Worm (Caenorhabditis elegans) whole organism, late embryonic: ENCODE results near the gene mboa-2.

Source experiments
- C08G9.2 ChIP-seq: sonication (generic microtip); optimal IDR thresholded peaks from 2 replicates; lab custom pipeline; 2016; ENCODE audit warnings: mild to moderate bottlenecking, missing genetic modification characterization, moderate library complexity, missing compliant biosample characterization
- F13H6.1 ChIP-seq: sonication (generic microtip); optimal IDR thresholded peaks from 2 replicates; lab custom pipeline; 2016; ENCODE audit warnings: missing genetic modification characterization, missing compliant biosample characterization
- K02D7.2 ChIP-seq: sonication (generic microtip); optimal IDR thresholded peaks from 2 replicates; lab custom pipeline; 2017; ENCODE audit warnings: mild to moderate bottlenecking, missing genetic modification characterization, missing compliant biosample characterization
- K09A11.1 ChIP-seq: sonication (generic microtip); optimal IDR thresholded peaks from 2 replicates; lab custom pipeline; 2017; ENCODE audit warnings: antibody characterized with exemption, mild to moderate bottlenecking, missing genetic modification characterization, missing compliant biosample characterization; ENCODE audit not compliant: insufficient read depth
- T23F11.4 ChIP-seq: fragments of 200-800 bp; sonication (Bioruptor generic); optimal IDR thresholded peaks from 2 replicates; lab custom pipeline; 2018; ENCODE audit warnings: mild to moderate bottlenecking, missing genetic modification characterization, missing compliant biosample characterization
- Y22D7AL.16 ChIP-seq: sonication (generic microtip); optimal IDR thresholded peaks from 2 replicates; lab custom pipeline; 2016; ENCODE audit warnings: missing genetic modification characterization, missing compliant biosample characterization
- ahr-1 ChIP-seq: sonication (generic microtip); optimal IDR thresholded peaks from 2 replicates; lab custom pipeline; 2016; ENCODE audit warnings: missing genetic modification characterization, missing compliant biosample characterization
- ceh-14 ChIP-seq: sonication (generic microtip); optimal IDR thresholded peaks from 2 replicates; lab custom pipeline; 2016; ENCODE audit warnings: missing genotype, missing genetic modification characterization, missing compliant biosample characterization
- ceh-18 ChIP-seq: sonication (generic microtip); optimal IDR thresholded peaks from 2 replicates; lab custom pipeline; 2016; ENCODE audit warnings: missing genetic modification characterization, missing compliant biosample characterization
- ceh-2 ChIP-seq: sonication (generic microtip); optimal IDR thresholded peaks from 2 replicates; lab custom pipeline; 2016; ENCODE audit warnings: missing genotype, missing genetic modification characterization, missing compliant biosample characterization
- ceh-22 ChIP-seq: sonication (generic microtip); optimal IDR thresholded peaks from 2 replicates; lab custom pipeline; 2017; ENCODE audit warnings: missing biosample characterization, missing genetic modification characterization
- ceh-30 ChIP-seq: fragments of 150-350 bp; optimal IDR thresholded peaks from 2 replicates; lab custom pipeline; 2014; ENCODE audit warnings: missing biosample characterization, missing genetic modification characterization
- ceh-31 ChIP-seq: sonication (generic microtip); optimal IDR thresholded peaks from 2 replicates; lab custom pipeline; 2016; ENCODE audit warnings: missing genetic modification characterization, missing compliant biosample characterization
- ceh-34 ChIP-seq: sonication (generic microtip); optimal IDR thresholded peaks from 2 replicates; lab custom pipeline; 2016; ENCODE audit warnings: mild to moderate bottlenecking, missing genetic modification characterization, missing compliant biosample characterization
- ceh-48 ChIP-seq: sonication (generic microtip); optimal IDR thresholded peaks from 2 replicates; lab custom pipeline; 2016; ENCODE audit warnings: missing genetic modification characterization, inconsistent platforms, missing compliant biosample characterization
- dve-1 ChIP-seq: sonication (generic microtip); optimal IDR thresholded peaks from 2 replicates; lab custom pipeline; 2017; ENCODE audit warnings: antibody characterized with exemption, mild to moderate bottlenecking, missing genetic modification characterization, missing compliant biosample characterization
- elt-2 ChIP-seq: sonication (generic microtip); optimal IDR thresholded peaks from 2 replicates; lab custom pipeline; 2016; ENCODE audit warnings: missing genetic modification reagents, missing genetic modification characterization, missing compliant biosample characterization
- ets-4 ChIP-seq: sonication (generic microtip); optimal IDR thresholded peaks from 2 replicates; lab custom pipeline; 2016; ENCODE audit warnings: missing genetic modification characterization, missing compliant biosample characterization
- fax-1 ChIP-seq: sonication (generic microtip); optimal IDR thresholded peaks from 2 replicates; lab custom pipeline; 2016; ENCODE audit warnings: missing genotype, missing genetic modification characterization, missing compliant biosample characterization
- fkh-6 ChIP-seq: sonication (generic microtip); optimal IDR thresholded peaks from 2 replicates; lab custom pipeline; 2016; ENCODE audit warnings: missing genetic modification characterization, missing compliant biosample characterization
- gmeb-2 ChIP-seq: sonication (generic microtip); optimal IDR thresholded peaks from 2 replicates; lab custom pipeline; 2016; ENCODE audit warnings: missing genetic modification characterization, inconsistent platforms, missing compliant biosample characterization
- hlh-13 ChIP-seq: fragments of 200-800 bp; sonication (Bioruptor generic); optimal IDR thresholded peaks from 2 replicates; lab custom pipeline; 2018; ENCODE audit warnings: mild to moderate bottlenecking, missing genetic modification characterization, missing compliant biosample characterization
- hlh-15 ChIP-seq: sonication (generic microtip); optimal IDR thresholded peaks from 2 replicates; lab custom pipeline; 2016; ENCODE audit warnings: missing genetic modification characterization, missing compliant biosample characterization
- hlh-30 ChIP-seq: sonication (generic microtip); optimal IDR thresholded peaks from 2 replicates; lab custom pipeline; 2017; ENCODE audit warnings: antibody characterized with exemption, missing genetic modification characterization, missing compliant biosample characterization; ENCODE audit not compliant: insufficient read depth
- hlh-6 ChIP-seq: sonication (generic microtip); optimal IDR thresholded peaks from 2 replicates; lab custom pipeline; 2016; ENCODE audit warnings: missing genotype, missing genetic modification characterization, missing compliant biosample characterization
- hlh-8 ChIP-seq: sonication (generic microtip); optimal IDR thresholded peaks from 2 replicates; lab custom pipeline; 2016; ENCODE audit warnings: missing genotype, missing genetic modification characterization, missing compliant biosample characterization
- lim-6 ChIP-seq: sonication (generic microtip); optimal IDR thresholded peaks from 2 replicates; lab custom pipeline; 2016; ENCODE audit warnings: missing genetic modification characterization, missing compliant biosample characterization
- lin-11 ChIP-seq: fragments of 200-800 bp; sonication (Bioruptor generic); optimal IDR thresholded peaks from 2 replicates; lab custom pipeline; 2018; ENCODE audit warnings: mild to moderate bottlenecking, missing genetic modification characterization, missing compliant biosample characterization
- madf-2 ChIP-seq: sonication (generic microtip); optimal IDR thresholded peaks from 2 replicates; lab custom pipeline; 2017; ENCODE audit warnings: missing genetic modification characterization, missing compliant biosample characterization
- mec-3 ChIP-seq: sonication (generic microtip); optimal IDR thresholded peaks from 2 replicates; lab custom pipeline; 2016; ENCODE audit warnings: borderline replicate concordance, missing genetic modification characterization, missing compliant biosample characterization
- nfya-1 ChIP-seq: sonication (generic microtip); optimal IDR thresholded peaks from 2 replicates; lab custom pipeline; 2017; ENCODE audit warnings: missing genetic modification characterization, mild to moderate bottlenecking, missing compliant biosample characterization, antibody characterized with exemption, moderate library complexity
- nhr-232 ChIP-seq: sonication (generic microtip); optimal IDR thresholded peaks from 2 replicates; lab custom pipeline; 2016; ENCODE audit warnings: missing genetic modification characterization, missing compliant biosample characterization
- odd-2 ChIP-seq: sonication (generic microtip); optimal IDR thresholded peaks from 2 replicates; lab custom pipeline; 2017; ENCODE audit warnings: antibody characterized with exemption, mild to moderate bottlenecking, missing genetic modification characterization, missing compliant biosample characterization
- pag-3 ChIP-seq: sonication (generic microtip); optimal IDR thresholded peaks from 2 replicates; lab custom pipeline; 2016; ENCODE audit warnings: missing compliant biosample characterization, missing genetic modification characterization, borderline replicate concordance
- pat-9 ChIP-seq: fragments of 200-800 bp; sonication (Bioruptor generic); optimal IDR thresholded peaks from 2 replicates; lab custom pipeline; 2018; ENCODE audit warnings: mild to moderate bottlenecking, missing genetic modification characterization, moderate library complexity, missing compliant biosample characterization
- pax-1 ChIP-seq: fragments of 150-350 bp; optimal IDR thresholded peaks from 2 replicates; lab custom pipeline; 2014; ENCODE audit warnings: missing biosample characterization, missing genetic modification characterization
- pha-2 ChIP-seq: sonication (generic microtip); optimal IDR thresholded peaks from 2 replicates; lab custom pipeline; 2017; ENCODE audit warnings: mild to moderate bottlenecking, missing genetic modification characterization, missing compliant biosample characterization
- pqm-1 ChIP-seq: sonication (generic microtip); optimal IDR thresholded peaks from 2 replicates; lab custom pipeline; 2016; ENCODE audit warnings: missing genetic modification characterization, missing compliant biosample characterization
- ref-2 ChIP-seq: sonication (generic microtip); optimal IDR thresholded peaks from 2 replicates; lab custom pipeline; 2016; ENCODE audit warnings: missing genetic modification characterization, missing compliant biosample characterization
- rnt-1 ChIP-seq: sonication (generic microtip); optimal IDR thresholded peaks from 2 replicates; lab custom pipeline; 2016; ENCODE audit warnings: missing genetic modification characterization, missing compliant biosample characterization
- sox-2 ChIP-seq: fragments of 200-800 bp; sonication (Bioruptor generic); IDR thresholded peaks from 2 replicates; pipeline ENCODE4 v1.3.6; 2022; ENCODE audit warnings: missing genetic modification reagents, missing genetic modification characterization, missing compliant biosample characterization
- syd-9 ChIP-seq: sonication (generic microtip); optimal IDR thresholded peaks from 2 replicates; lab custom pipeline; 2016; ENCODE audit warnings: mild to moderate bottlenecking, missing genetic modification characterization, moderate library complexity, missing compliant biosample characterization
- tbx-2 ChIP-seq: sonication (generic microtip); optimal IDR thresholded peaks from 2 replicates; lab custom pipeline; 2016; ENCODE audit warnings: missing genetic modification characterization, missing compliant biosample characterization
- tbx-7 ChIP-seq: sonication (generic microtip); optimal IDR thresholded peaks from 2 replicates; lab custom pipeline; 2016; ENCODE audit warnings: missing genotype, missing genetic modification characterization, missing compliant biosample characterization
- unc-42 ChIP-seq: sonication (generic microtip); optimal IDR thresholded peaks from 2 replicates; lab custom pipeline; 2016; ENCODE audit warnings: missing genotype, missing genetic modification characterization, missing compliant biosample characterization
- unc-86 ChIP-seq: sonication (generic microtip); optimal IDR thresholded peaks from 2 replicates; lab custom pipeline; 2016; ENCODE audit warnings: missing genetic modification characterization, missing compliant biosample characterization
- zip-5 ChIP-seq: sonication (generic microtip); optimal IDR thresholded peaks from 2 replicates; lab custom pipeline; 2016; ENCODE audit warnings: missing genetic modification characterization, missing compliant biosample characterization

mboa-2 gene

DNA sequence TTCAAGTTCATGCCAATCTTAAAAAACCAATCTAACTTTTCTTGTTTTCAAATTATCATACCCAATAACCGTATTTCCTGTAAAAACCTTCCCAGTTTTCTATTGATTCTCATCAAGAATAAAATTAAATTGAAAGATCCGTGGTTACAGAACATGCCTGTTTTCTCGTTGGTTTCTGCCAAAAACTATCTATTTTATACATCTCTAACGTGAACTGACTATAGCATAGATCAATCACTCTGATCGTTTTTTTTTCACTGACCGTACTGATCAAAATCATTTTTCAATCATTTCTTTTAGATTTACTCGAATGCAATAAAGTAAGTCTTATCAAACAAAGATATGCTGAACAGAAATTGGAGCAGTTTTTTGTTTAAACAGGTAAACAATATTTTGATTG, 2.6 kb upstream of the mboa-2 start, which contains the start of gene C06H2.2:
C06H2.2 (plus strand) TSS at position 301 of the 400 bp plus-strand sequence.
- no peak for TF ChIP-seq hlh-8 (tag; lab: Kevin White, UChicago)
- TF ChIP-seq ceh-18 (tag; lab: Kevin White, UChicago), result no peak
- no peak for TF ChIP-seq K02D7.2 (tag; lab: Kevin White, UChicago)
- TF ChIP-seq odd-2, result no peak
- TF ChIP-seq lin-11 (tag; lab: Kevin White, UChicago), result no peak
- no peak for TF ChIP-seq ceh-31 (tag; lab: Kevin White, UChicago)
- TF ChIP-seq hlh-15, result no peak
- no peak for TF ChIP-seq nhr-232
- no peak for TF ChIP-seq ceh-2 (tag; lab: Kevin White, UChicago)
- TF ChIP-seq lim-6 (tag; lab: Kevin White, UChicago), result no peak
- no peak for TF ChIP-seq unc-86 (tag; lab: Kevin White, UChicago)
- no peak for TF ChIP-seq hlh-13 (GFP tag; lab: Kevin White, UChicago)
- no peak for TF ChIP-seq C08G9.2 (tag; lab: Kevin White, UChicago)
- TF ChIP-seq sox-2, result no peak
- no peak for TF ChIP-seq pat-9 (tag; lab: Kevin White, UChicago)
- no peak for TF ChIP-seq T23F11.4 (GFP tag; lab: Kevin White, UChicago)
- TF ChIP-seq, all 69 proteins: peak for 0

DNA sequence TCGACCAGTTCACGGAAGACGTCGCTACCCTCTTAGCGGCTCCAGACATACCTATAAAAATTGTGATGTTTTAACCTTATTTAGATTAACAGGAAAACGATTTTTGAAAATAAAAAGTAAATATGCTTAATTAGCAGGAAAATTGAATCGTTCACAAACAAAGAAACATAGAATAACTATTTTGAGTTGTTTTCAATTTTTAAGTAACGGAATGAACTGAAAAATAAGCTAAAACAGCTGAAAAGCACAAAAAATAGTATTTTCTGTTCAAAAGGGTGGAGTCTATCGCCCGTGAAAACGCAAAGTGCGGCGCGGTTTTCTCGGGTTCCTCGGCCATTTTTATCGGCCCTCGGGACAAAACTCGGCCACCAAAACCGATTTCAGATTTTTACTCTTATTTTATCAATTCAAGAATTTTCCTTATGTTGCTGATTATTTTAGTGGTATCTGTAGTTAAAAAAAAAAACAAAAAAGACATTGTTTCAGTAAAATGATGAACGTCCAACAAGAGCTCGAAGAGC, 1.6 kb upstream of the mboa-2 start, which contains the start of the genes atp-5 and lmtr-3:
atp-5 (minus strand) TSS at position 51 of the 521 bp plus-strand sequence.
lmtr-3 (plus strand) TSS at position 370 of the 521 bp plus-strand sequence.
- TF ChIP-seq fkh-6 (tag; lab: Kevin White, UChicago) (peak; percentile 68), tbx-2 (tag; lab: Kevin White, UChicago) (peak; percentile 87), pax-1 (tag; lab: Kevin White, UChicago) (no peak), fax-1 (peak; percentile 9), ets-4 (tag; lab: Kevin White, UChicago) (peak; percentile 88), mec-3 (tag; lab: Kevin White, UChicago) (peak; percentile 77), unc-42 (tag; lab: Kevin White, UChicago) (peak; percentile 25), ceh-31 (tag; lab: Kevin White, UChicago) (peak; percentile 97), lim-6 (tag; lab: Kevin White, UChicago) (peak; percentile 71), ref-2 (peak; percentile 78), ahr-1 (tag; lab: Kevin White, UChicago) (peak; percentile 23), ceh-34 (tag; lab: Kevin White, UChicago) (peak; percentile 37), ceh-14 (no peak), dve-1 (tag; lab: Kevin White, UChicago) (no peak), tbx-7 (tag; lab: Kevin White, UChicago) (peak; percentile 80), rnt-1 (tag; lab: Kevin White, UChicago) (peak; percentile 74), pag-3 (tag; lab: Kevin White, UChicago) (no peak), ceh-30 (no peak), K09A11.1 (no peak), zip-5 (tag; lab: Kevin White, UChicago) (peak; percentile 74), hlh-30 (tag; lab: Kevin White, UChicago) (peak; percentile 16), hlh-8 (tag; lab: Kevin White, UChicago) (peak; percentile 80), hlh-15 (no peak), gmeb-2 (tag; lab: Kevin White, UChicago) (no peak), Y22D7AL.16 (tag; lab: Kevin White, UChicago) (no peak), syd-9 (tag; lab: Kevin White, UChicago) (no peak), pha-2 (tag; lab: Kevin White, UChicago) (no peak), pat-9 (tag; lab: Kevin White, UChicago) (no peak), ceh-2 (tag; lab: Kevin White, UChicago) (peak; percentile 89), madf-2 (no peak), K02D7.2 (tag; lab: Kevin White, UChicago) (no peak), C08G9.2 (tag; lab: Kevin White, UChicago) (peak; percentile 92), nfya-1 (tag; lab: Kevin White, UChicago) (peak; percentile 39), hlh-6 (no peak), odd-2 (no peak), ceh-48 (no peak), ceh-18 (tag; lab: Kevin White, UChicago) (peak; percentile 45), pqm-1 (tag; lab: Kevin White, UChicago) (peak; percentile 8), elt-2 (tag; lab: Kevin White, UChicago) (peak; percentile 60), F13H6.1 (tag; lab: Kevin White, UChicago) (peak; percentile 50), ceh-22 (no peak)
